Worm (Caenorhabditis elegans): ENCODE measurements around the gene mec-14.

The mec-14 gene

DNA sequence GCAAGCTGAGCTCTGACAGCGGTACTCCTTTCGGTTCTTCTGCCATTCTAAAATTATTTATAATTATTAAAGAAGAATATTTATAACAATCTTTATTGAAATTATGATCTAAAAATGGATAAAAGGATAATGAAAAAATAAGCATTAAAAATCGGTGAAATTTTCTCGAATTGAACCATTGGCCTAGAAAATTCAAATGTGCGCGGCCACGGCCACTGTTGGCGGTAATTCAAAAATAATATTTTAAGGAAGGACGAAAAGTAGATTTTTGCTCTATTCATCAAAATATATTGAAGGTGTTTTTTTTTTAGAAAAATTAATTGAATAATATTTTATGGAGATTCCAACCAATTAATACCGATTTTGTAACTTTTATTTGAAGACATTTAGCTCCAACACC lies 6.0 kb upstream of the mec-14 start, which contains the start of gene pfd-5 (continued):
- TF ChIP-seq ceh-88 (GFP tag; IDR thresholded peaks at IDR 0.05) (peak; percentile 34; the same call in 1 of the 2 replicates), unc-86 (tag; optimal IDR thresholded peaks at IDR 0.05) (peak; percentile 51), lin-39 (tag; optimal IDR thresholded peaks at IDR 0.05) (no peak), unc-98 (GFP tag; IDR thresholded peaks at IDR 0.05) (peak; percentile 64), snpc-4 (tag; optimal IDR thresholded peaks at IDR 0.05) (peak; percentile 36), vab-15 (tag; optimal IDR thresholded peaks at IDR 0.05) (no peak), unc-30 (tag; optimal IDR thresholded peaks at IDR 0.05) (no peak), rnt-1 (tag; optimal IDR thresholded peaks at IDR 0.05) (peak; percentile 97), mef-2 (tag; optimal IDR thresholded peaks at IDR 0.05) (no peak), ets-5 (GFP tag; IDR thresholded peaks at IDR 0.05) (no peak), nhr-90 (tag; optimal IDR thresholded peaks at IDR 0.05; ENCODE audit: poor library complexity) (peak; percentile 84), tlp-1 (tag; optimal IDR thresholded peaks at IDR 0.05) (no peak), hlh-4 (tag; optimal IDR thresholded peaks at IDR 0.05) (no peak), F16B12.6 (tag; optimal IDR thresholded peaks at IDR 0.05) (peak; percentile 10), sox-4 (tag; optimal IDR thresholded peaks at IDR 0.05) (peak; percentile 65), nhr-237 (tag; optimal IDR thresholded peaks at IDR 0.05) (no peak), C04F5.9 (tag; optimal IDR thresholded peaks at IDR 0.05) (peak; percentile 47), xbp-1 (tag; optimal IDR thresholded peaks at IDR 0.05) (peak; percentile 77), Y116A8C.19 (tag; optimal IDR thresholded peaks at IDR 0.05; ENCODE audit: borderline replicate concordance) (peak; percentile 39), blmp-1 (tag; optimal IDR thresholded peaks at IDR 0.05) (peak; percentile 49), efl-1 (optimal IDR thresholded peaks at IDR 0.05) (peak; percentile 81 to 96), efl-1 (GFP tag; optimal IDR thresholded peaks at IDR 0.05 in 1 of 2) (peak; percentile 95 to 99), lin-13 (GFP tag; optimal IDR thresholded peaks at IDR 0.05) (peak; percentile 49), elt-2 (tag; optimal IDR thresholded peaks at IDR 0.05) (peak; percentile 43), sptf-1 (tag; optimal IDR thresholded peaks at IDR 0.05) (no peak), lsy-2 (tag; optimal IDR thresholded peaks at IDR 0.05) (peak; percentile 82 to 84), egl-27 (tag; optimal IDR thresholded peaks at IDR 0.05) (no peak), egl-13 (tag; optimal IDR thresholded peaks at IDR 0.05) (peak; percentile 81), fos-1 (tag; optimal IDR thresholded peaks at IDR 0.05) (peak; percentile 17), hlh-17 (GFP tag; optimal IDR thresholded peaks at IDR 0.05; ENCODE audit: borderline replicate concordance) (no peak), nhr-28 (tag; optimal IDR thresholded peaks at IDR 0.05) (no peak), mep-1 (tag; optimal IDR thresholded peaks at IDR 0.05) (peak; percentile 79), aha-1 (tag; optimal IDR thresholded peaks at IDR 0.05) (no peak), nhr-77 (tag; optimal IDR thresholded peaks at IDR 0.05) (no peak), unc-130 (tag; optimal IDR thresholded peaks at IDR 0.05) (peak; percentile 12), irx-1 (tag; optimal IDR thresholded peaks at IDR 0.05) (peak; percentile 84), skn-1 (tag; optimal IDR thresholded peaks at IDR 0.05) (peak; percentile 51), nhr-85 (tag) (peak; percentile 91), ceh-8 (GFP tag; optimal IDR thresholded peaks at IDR 0.05) (no peak), dpl-1 (GFP tag; optimal IDR thresholded peaks at IDR 0.05) (peak; percentile 90 to 96 (median 93)), nhr-84 (tag; optimal IDR thresholded peaks at IDR 0.05) (no peak), mab-9 (GFP tag; IDR thresholded peaks at IDR 0.05) (no peak), ceh-63 (GFP tag; optimal IDR thresholded peaks at IDR 0.05) (no peak), ces-1 (GFP tag; optimal IDR thresholded peaks at IDR 0.05) (no peak), C16A3.4 (tag; optimal IDR thresholded peaks at IDR 0.05) (peak; percentile 37), nhr-47 (tag; optimal IDR thresholded peaks at IDR 0.05) (peak; percentile 85), jun-1 (tag; optimal IDR thresholded peaks at IDR 0.05) (no peak), pqm-1 (tag; optimal IDR thresholded peaks at IDR 0.05) (no peak), zag-1 (tag; optimal IDR thresholded peaks at IDR 0.05) (no peak), sup-37 (GFP tag; optimal IDR thresholded peaks at IDR 0.05) (no peak), mdl-1 (tag; optimal IDR thresholded peaks at IDR 0.05) (peak in 1 of 2 experiments; percentile 36), ztf-4 (tag; optimal IDR thresholded peaks at IDR 0.05) (no peak), fkh-10 (GFP tag; optimal IDR thresholded peaks at IDR 0.05) (no peak), grh-1 (GFP tag; IDR thresholded peaks at IDR 0.05) (no peak), nhr-20 (tag; optimal IDR thresholded peaks at IDR 0.05) (peak; percentile 67)
